Worm (Caenorhabditis elegans): ENCODE data around the gene lrr-1.

DNA sequence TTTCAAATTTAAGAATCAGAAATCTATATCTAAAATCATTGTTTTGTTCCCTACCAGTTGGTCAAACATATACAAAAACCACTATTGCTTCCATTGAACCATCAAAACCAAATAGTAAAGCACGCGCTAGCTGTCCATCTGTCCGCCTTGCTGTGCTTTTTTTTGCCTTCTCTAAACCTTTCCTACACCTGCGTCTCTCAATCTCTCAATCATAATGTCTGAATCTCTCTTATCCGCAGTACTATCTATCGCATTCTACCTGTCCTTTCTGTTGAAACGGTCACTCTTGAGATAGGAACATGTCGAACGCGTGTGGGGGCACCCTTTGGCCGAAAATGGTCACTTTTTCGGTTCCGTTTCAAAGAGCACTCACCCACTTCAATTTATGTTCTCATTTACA is 11.0 kb upstream of the lrr-1 start:
- no peak for TF ChIP-seq egl-27 (tag; optimal IDR thresholded peaks at IDR 0.05)
- no peak for TF ChIP-seq lin-13 (GFP tag; optimal IDR thresholded peaks at IDR 0.05)

Data from whole organism, L2 larva.